Worm (Caenorhabditis elegans) whole organism, mixed stage, embryonic: ENCODE data around the gene hpo-15.

Experiments used
- M03D4.4 ChIP-seq: sonication (generic microtip); optimal IDR thresholded peaks from 2 replicates; lab custom pipeline; 2017; ENCODE audit warnings: mild to moderate bottlenecking, missing genetic modification characterization, missing compliant biosample characterization
- bed-3 ChIP-seq: fragments of 200-800 bp; sonication (Bioruptor generic); optimal IDR thresholded peaks from 3 replicates; lab custom pipeline; 2018; ENCODE audit warnings: mild to moderate bottlenecking, missing genetic modification characterization, moderate library complexity, missing compliant biosample characterization
- blmp-1 ChIP-seq: fragments of 150-350 bp; optimal IDR thresholded peaks from 2 replicates; lab custom pipeline; 2014; ENCODE audit warnings: missing biosample characterization, missing genetic modification characterization
- ceh-39 ChIP-seq: fragments of 150-350 bp; optimal IDR thresholded peaks from 2 replicates; lab custom pipeline; 2014; ENCODE audit warnings: missing biosample characterization, missing genetic modification characterization
- ceh-43 ChIP-seq: fragments of 200-800 bp; sonication (Bioruptor generic); optimal IDR thresholded peaks from 2 replicates; lab custom pipeline; 2018; ENCODE audit warnings: mild to moderate bottlenecking, missing genetic modification characterization, moderate library complexity, missing compliant biosample characterization
- ceh-83 ChIP-seq: fragments of 200-800 bp; sonication (Bioruptor generic); optimal IDR thresholded peaks from 2 replicates; lab custom pipeline; 2018; ENCODE audit warnings: mild to moderate bottlenecking, missing genetic modification characterization, missing compliant biosample characterization
- ces-1 ChIP-seq: fragments of 150-350 bp; optimal IDR thresholded peaks from 2 replicates; lab custom pipeline; 2014; ENCODE audit warnings: missing biosample characterization, missing genetic modification reagents, missing genetic modification characterization
- cnd-1 ChIP-seq: fragments of 200-800 bp; sonication (Bioruptor generic); optimal IDR thresholded peaks from 2 replicates; lab custom pipeline; 2018; ENCODE audit warnings: mild to moderate bottlenecking, missing genetic modification characterization, missing compliant biosample characterization
- drap-1 ChIP-seq: fragments of 200-800 bp; sonication (Bioruptor generic); optimal IDR thresholded peaks from 3 replicates; lab custom pipeline; 2018; ENCODE audit warnings: mild to moderate bottlenecking, missing genetic modification characterization, missing compliant biosample characterization
- elt-1 ChIP-seq: sonication (generic microtip); optimal IDR thresholded peaks from 2 replicates; lab custom pipeline; 2017; ENCODE audit warnings: missing genetic modification characterization, mild to moderate bottlenecking, missing compliant biosample characterization, antibody characterized with exemption, moderate library complexity, borderline replicate concordance; ENCODE audit not compliant: insufficient read depth
- elt-3 ChIP-seq: fragments of 150-350 bp; optimal IDR thresholded peaks from 2 replicates; lab custom pipeline; 2014; ENCODE audit warnings: missing biosample characterization, missing genetic modification characterization
- flh-1 ChIP-seq: fragments of 200-800 bp; sonication (Bioruptor generic); optimal IDR thresholded peaks from 2 replicates; lab custom pipeline; 2018; ENCODE audit warnings: mild to moderate bottlenecking, missing genetic modification characterization, moderate library complexity, missing compliant biosample characterization
- hlh-1 ChIP-seq: fragments of 150-350 bp; optimal IDR thresholded peaks from 2 replicates; lab custom pipeline; 2014; ENCODE audit warnings: missing biosample characterization, missing genetic modification reagents, missing genetic modification characterization
- lin-32 ChIP-seq: fragments of 200-800 bp; sonication (Bioruptor generic); optimal IDR thresholded peaks from 2 replicates; lab custom pipeline; 2018; ENCODE audit warnings: mild to moderate bottlenecking, missing genetic modification characterization, missing compliant biosample characterization
- lsy-2 ChIP-seq: fragments of 150-350 bp; optimal IDR thresholded peaks from 2 replicates; lab custom pipeline; 2014; ENCODE audit warnings: missing biosample characterization, missing genetic modification characterization
- mab-5 ChIP-seq: fragments of 150-350 bp; optimal IDR thresholded peaks from 2 replicates; lab custom pipeline; 2014; ENCODE audit warnings: missing biosample characterization, missing genetic modification characterization
- mep-1 ChIP-seq: fragments of 150-350 bp; optimal IDR thresholded peaks from 2 replicates; lab custom pipeline; 2017; ENCODE audit warnings: missing biosample characterization, missing genetic modification reagents, missing genetic modification characterization, inconsistent platforms
- mls-2 ChIP-seq: sonication (generic microtip); optimal IDR thresholded peaks from 2 replicates; lab custom pipeline; 2016; ENCODE audit warnings: mild to moderate bottlenecking, missing genetic modification characterization, moderate library complexity, missing compliant biosample characterization
- nhr-12 ChIP-seq: fragments of 150-350 bp; optimal IDR thresholded peaks from 2 replicates; lab custom pipeline; 2014; ENCODE audit warnings: missing biosample characterization, missing genetic modification characterization
- nhr-2 ChIP-seq: fragments of 150-350 bp; optimal IDR thresholded peaks from 2 replicates; lab custom pipeline; 2014; ENCODE audit warnings: missing biosample characterization, missing genetic modification characterization
- nhr-237 ChIP-seq: fragments of 150-350 bp; optimal IDR thresholded peaks from 2 replicates; lab custom pipeline; 2014; ENCODE audit warnings: missing biosample characterization, missing genetic modification characterization
- nhr-28 ChIP-seq: fragments of 150-350 bp; optimal IDR thresholded peaks from 2 replicates; lab custom pipeline; 2014; ENCODE audit warnings: missing biosample characterization, missing genetic modification characterization
- nhr-76 ChIP-seq: sonication (generic microtip); optimal IDR thresholded peaks from 2 replicates; lab custom pipeline; 2017; ENCODE audit warnings: missing biosample characterization, missing genetic modification characterization
- pha-4 ChIP-seq: fragments of 150-350 bp; optimal IDR thresholded peaks from 2 replicates; lab custom pipeline; 2018; ENCODE audit warnings: missing biosample characterization, missing genetic modification reagents, missing genetic modification characterization
- sem-2 ChIP-seq: fragments of 200-800 bp; sonication (Bioruptor generic); optimal IDR thresholded peaks from 2 replicates; lab custom pipeline; 2018; ENCODE audit warnings: mild to moderate bottlenecking, missing genetic modification characterization, missing compliant biosample characterization
- snpc-4 ChIP-seq: fragments of 150-350 bp; optimal IDR thresholded peaks from 2 replicates; lab custom pipeline; 2014; ENCODE audit warnings: missing biosample characterization, missing genetic modification characterization
- sptf-1 ChIP-seq: sonication (generic microtip); optimal IDR thresholded peaks from 2 replicates; lab custom pipeline; 2017; ENCODE audit warnings: mild to moderate bottlenecking, missing genetic modification characterization, moderate library complexity, missing compliant biosample characterization
- tbx-8 ChIP-seq: fragments of 200-800 bp; sonication (Bioruptor generic); optimal IDR thresholded peaks from 2 replicates; lab custom pipeline; 2018; ENCODE audit warnings: mild to moderate bottlenecking, missing genetic modification characterization, moderate library complexity, missing compliant biosample characterization
- unc-120 ChIP-seq: sonication (generic microtip); optimal IDR thresholded peaks from 2 replicates; lab custom pipeline; 2017; ENCODE audit warnings: missing genetic modification characterization, missing compliant biosample characterization; ENCODE audit not compliant: poor library complexity, severe bottlenecking
- unc-39 ChIP-seq: fragments of 150-350 bp; optimal IDR thresholded peaks from 2 replicates; lab custom pipeline; 2014; ENCODE audit warnings: missing biosample characterization, missing genetic modification characterization
- unc-62 ChIP-seq: fragments of 150-350 bp; optimal IDR thresholded peaks from 2 replicates; lab custom pipeline; 2014; ENCODE audit warnings: missing biosample characterization, missing genetic modification reagents, missing genetic modification characterization
- zip-8 ChIP-seq: fragments of 150-350 bp; optimal IDR thresholded peaks from 2 replicates; lab custom pipeline; 2014; ENCODE audit warnings: missing biosample characterization, missing genetic modification characterization
- ztf-11 ChIP-seq: fragments of 150-350 bp; optimal IDR thresholded peaks from 2 replicates; lab custom pipeline; 2014; ENCODE audit warnings: missing biosample characterization, missing genetic modification characterization

The hpo-15 gene

ce11 chrV:5521735-5522241, 8.2 kb upstream of the hpo-15 start, which contains the start of gene hir-1:
hir-1 (plus strand) TSS chrV:5522139.
- no peak for TF ChIP-seq sem-2 (GFP tag; lab: Kevin White, UChicago)
- no peak for TF ChIP-seq lsy-2 (tag; lab: Kevin White, UChicago)
- no peak for TF ChIP-seq mab-5 (tag; lab: Kevin White, UChicago)
- TF ChIP-seq bed-3 (GFP tag; lab: Kevin White, UChicago) = no peak
- TF ChIP-seq ceh-43 = no peak
- no peak for TF ChIP-seq sptf-1
- TF ChIP-seq nhr-76 (tag; lab: Kevin White, UChicago) = no peak
- TF ChIP-seq ceh-39 = no peak
- no peak for TF ChIP-seq mls-2 (tag; lab: Kevin White, UChicago)
- TF ChIP-seq nhr-2 (tag; lab: Kevin White, UChicago) = no peak
- TF ChIP-seq hlh-1 (tag; lab: Kevin White, UChicago) = no peak

- TF ChIP-seq nhr-12 (tag; lab: Kevin White, UChicago) (no peak), sem-2 (GFP tag; lab: Kevin White, UChicago) (no peak), nhr-28 (tag; lab: Kevin White, UChicago) (no peak), ces-1 (GFP tag; lab: Kevin White, UChicago) (no peak), ceh-43 (no peak), lin-32 (GFP tag; lab: Kevin White, UChicago) (no peak), pha-4 (tag; lab: Kevin White, UChicago) (no peak), mep-1 (tag; lab: Kevin White, UChicago) (no peak), blmp-1 (tag; lab: Kevin White, UChicago) (no peak), ceh-83 (GFP tag; lab: Kevin White, UChicago) (no peak), ztf-11 (tag; lab: Kevin White, UChicago) (no peak), lsy-2 (tag; lab: Kevin White, UChicago) (no peak), tbx-8 (GFP tag; lab: Kevin White, UChicago) (no peak)
Measured at ce11 chrV:5512559-5512958, 1.1 kb downstream of the hpo-15 start.

ce11 chrV:5511720-5512119, 1.9 kb downstream of the hpo-15 start:
- TF ChIP-seq lsy-2 (tag; lab: Kevin White, UChicago) = no peak
- no peak for TF ChIP-seq flh-1
- TF ChIP-seq nhr-2 (tag; lab: Kevin White, UChicago) = no peak
- no peak for TF ChIP-seq elt-3
- no peak for TF ChIP-seq mab-5 (tag; lab: Kevin White, UChicago)
- TF ChIP-seq zip-8 (tag; lab: Kevin White, UChicago) = no peak
- TF ChIP-seq unc-62 (GFP tag; lab: Kevin White, UChicago) = no peak
- no peak for TF ChIP-seq nhr-237 (tag; lab: Kevin White, UChicago)
- TF ChIP-seq lin-32 (GFP tag; lab: Kevin White, UChicago) = no peak
- TF ChIP-seq elt-1 = no peak
- TF ChIP-seq snpc-4 (tag; lab: Kevin White, UChicago) = no peak
- no peak for TF ChIP-seq nhr-76 (tag; lab: Kevin White, UChicago)
- TF ChIP-seq pha-4 (tag; lab: Kevin White, UChicago) = no peak

- TF ChIP-seq bed-3 (GFP tag; lab: Kevin White, UChicago) (no peak), drap-1 (no peak), elt-3 (no peak), cnd-1 (tag; lab: Kevin White, UChicago) (no peak), snpc-4 (tag; lab: Kevin White, UChicago) (no peak), unc-62 (GFP tag; lab: Kevin White, UChicago) (no peak), sptf-1 (no peak), nhr-76 (tag; lab: Kevin White, UChicago) (no peak), mep-1 (tag; lab: Kevin White, UChicago) (no peak), mls-2 (tag; lab: Kevin White, UChicago) (no peak), unc-39 (no peak), unc-120 (tag; lab: Kevin White, UChicago) (no peak)
Measured at ce11 chrV:5509966-5510365, 3.7 kb downstream of the hpo-15 start.

- TF ChIP-seq nhr-28 (tag; lab: Kevin White, UChicago) (no peak), M03D4.4 (no peak), mab-5 (tag; lab: Kevin White, UChicago) (no peak), sem-2 (GFP tag; lab: Kevin White, UChicago) (no peak), blmp-1 (tag; lab: Kevin White, UChicago) (no peak), sptf-1 (no peak), ceh-43 (no peak), flh-1 (no peak), ceh-83 (GFP tag; lab: Kevin White, UChicago) (no peak), nhr-237 (tag; lab: Kevin White, UChicago) (no peak), bed-3 (GFP tag; lab: Kevin White, UChicago) (no peak), ztf-11 (tag; lab: Kevin White, UChicago) (no peak), unc-62 (GFP tag; lab: Kevin White, UChicago) (no peak), snpc-4 (tag; lab: Kevin White, UChicago) (no peak), mls-2 (tag; lab: Kevin White, UChicago) (no peak), mep-1 (tag; lab: Kevin White, UChicago) (no peak), pha-4 (tag; lab: Kevin White, UChicago) (no peak), elt-3 (no peak)
Measured at ce11 chrV:5509134-5509533, 4.5 kb downstream of the hpo-15 start.
